Worm (Caenorhabditis elegans) whole organism, L1 larva: ENCODE data around the gene K10G4.5.

Source experiments
- C04F5.9 ChIP-seq: sonication (generic microtip); optimal IDR thresholded peaks from 2 replicates; lab custom pipeline; 2016; ENCODE audit warnings: missing genetic modification characterization, missing compliant biosample characterization
- C16A3.4 ChIP-seq: fragments of 150-350 bp; optimal IDR thresholded peaks from 2 replicates; lab custom pipeline; 2014; ENCODE audit warnings: missing biosample characterization, missing genetic modification characterization
- C34B4.2 ChIP-seq: sonication (generic microtip); optimal IDR thresholded peaks from 2 replicates; lab custom pipeline; 2017; ENCODE audit warnings: mild to moderate bottlenecking, missing genetic modification characterization, missing compliant biosample characterization
- F16B12.6 ChIP-seq: fragments of 150-350 bp; optimal IDR thresholded peaks from 2 replicates; lab custom pipeline; 2014; ENCODE audit warnings: missing biosample characterization, missing genetic modification characterization
- Y116A8C.19 ChIP-seq: sonication (generic microtip); optimal IDR thresholded peaks from 2 replicates; lab custom pipeline; 2016; ENCODE audit warnings: missing compliant biosample characterization, missing genetic modification characterization, borderline replicate concordance
- aha-1 ChIP-seq: fragments of 150-350 bp; optimal IDR thresholded peaks from 2 replicates; lab custom pipeline; 2014; ENCODE audit warnings: missing biosample characterization, missing genetic modification characterization
- ceh-63 ChIP-seq: fragments of 200-800 bp; sonication (Bioruptor generic); optimal IDR thresholded peaks from 2 replicates; lab custom pipeline; 2018; ENCODE audit warnings: mild to moderate bottlenecking, missing genetic modification characterization, missing compliant biosample characterization
- dpl-1 ChIP-seq, 3 experiments: fragments of 150-350 bp in 2 of 3; sonication (generic microtip) in 1 of 3; optimal IDR thresholded peaks; 2 replicates each; lab custom pipeline; 2014 to 2017; ENCODE audit warnings: missing biosample characterization in 3 of 3, missing genetic modification characterization in 3 of 3, missing genetic modification reagents in 3 of 3
- dsc-1 ChIP-seq: sonication (generic microtip); optimal IDR thresholded peaks from 2 replicates; lab custom pipeline; 2016; ENCODE audit warnings: mild to moderate bottlenecking, missing genetic modification characterization, missing compliant biosample characterization
- efl-1 ChIP-seq, 4 experiments: fragments of 150-350 bp; optimal IDR thresholded peaks in 3 of 4; peaks in 1 of 4; 1 replicate in 1 of 4; 2 replicates in 3 of 4; lab custom pipeline; 2014; ENCODE audit warnings: missing biosample characterization in 2 of 4, missing genetic modification characterization in 2 of 4, missing genetic modification reagents in 2 of 4
- efl-3 ChIP-seq: fragments of 200-800 bp; sonication (Bioruptor generic); optimal IDR thresholded peaks from 2 replicates; lab custom pipeline; 2018; ENCODE audit warnings: mild to moderate bottlenecking, missing genetic modification characterization, missing compliant biosample characterization
- ets-5 ChIP-seq: fragments of 200-800 bp; sonication (Bioruptor generic); IDR thresholded peaks from 2 replicates; pipeline ENCODE4 v1.3.6; 2022; ENCODE audit warnings: missing genetic modification characterization, missing compliant biosample characterization
- fkh-10 ChIP-seq: sonication (generic microtip); optimal IDR thresholded peaks from 2 replicates; lab custom pipeline; 2017; ENCODE audit warnings: missing biosample characterization, missing genetic modification reagents, missing genetic modification characterization
- fkh-4 ChIP-seq: sonication (generic microtip); optimal IDR thresholded peaks from 2 replicates; lab custom pipeline; 2016; ENCODE audit warnings: missing compliant biosample characterization, missing genetic modification characterization, borderline replicate concordance
- fos-1 ChIP-seq: fragments of 150-350 bp; optimal IDR thresholded peaks from 2 replicates; lab custom pipeline; 2014; ENCODE audit warnings: missing biosample characterization, missing genetic modification characterization
- grh-1 ChIP-seq: fragments of 200-800 bp; sonication (Bioruptor generic); IDR thresholded peaks from 2 replicates; pipeline ENCODE4 v1.3.6; 2022; ENCODE audit warnings: missing genetic modification reagents, missing genetic modification characterization, missing compliant biosample characterization
- hlh-17 ChIP-seq: fragments of 200-800 bp; sonication (Bioruptor generic); optimal IDR thresholded peaks from 2 replicates; lab custom pipeline; 2018; ENCODE audit warnings: missing genetic modification characterization, mild to moderate bottlenecking, missing compliant biosample characterization, moderate library complexity, borderline replicate concordance
- jun-1 ChIP-seq: fragments of 150-350 bp; optimal IDR thresholded peaks from 2 replicates; lab custom pipeline; 2014; ENCODE audit warnings: missing biosample characterization, missing genetic modification reagents, missing genetic modification characterization
- lin-14 ChIP-seq: fragments of 200-800 bp; sonication (Bioruptor generic); optimal IDR thresholded peaks from 2 replicates; lab custom pipeline; 2018; ENCODE audit warnings: mild to moderate bottlenecking, missing genetic modification characterization, moderate library complexity, missing compliant biosample characterization
- lin-15B ChIP-seq: fragments of 150-350 bp; sonication (generic microtip); optimal IDR thresholded peaks from 3 replicates; lab custom pipeline; 2014; ENCODE audit warnings: missing biosample characterization, missing genetic modification characterization
- lin-35 ChIP-seq, 2 experiments: fragments of 150-350 bp; optimal IDR thresholded peaks; 2 replicates each; lab custom pipeline; 2014; ENCODE audit warnings: missing biosample characterization in 2 of 2, missing genetic modification characterization in 2 of 2, missing genetic modification reagents in 2 of 2
- mdl-1 ChIP-seq, 2 experiments: fragments of 150-350 bp; optimal IDR thresholded peaks; 2 replicates each; lab custom pipeline; 2014 to 2017; ENCODE audit warnings: missing biosample characterization in 2 of 2, missing genetic modification characterization in 2 of 2, inconsistent platforms in 1 of 2
- mef-2 ChIP-seq: fragments of 150-350 bp; optimal IDR thresholded peaks from 2 replicates; lab custom pipeline; 2014; ENCODE audit warnings: missing biosample characterization, missing genetic modification characterization
- mep-1 ChIP-seq: fragments of 150-350 bp; optimal IDR thresholded peaks from 2 replicates; lab custom pipeline; 2014; ENCODE audit warnings: missing biosample characterization, missing genetic modification characterization
- nhr-20 ChIP-seq: sonication (generic microtip); optimal IDR thresholded peaks from 2 replicates; lab custom pipeline; 2016; ENCODE audit warnings: mild to moderate bottlenecking, missing genetic modification characterization, missing compliant biosample characterization
- nhr-237 ChIP-seq: fragments of 150-350 bp; optimal IDR thresholded peaks from 2 replicates; lab custom pipeline; 2014; ENCODE audit warnings: missing biosample characterization, missing genetic modification characterization
- nhr-71 ChIP-seq: sonication (generic microtip); optimal IDR thresholded peaks from 2 replicates; lab custom pipeline; 2016; ENCODE audit warnings: mild to moderate bottlenecking, missing genetic modification characterization, moderate library complexity, missing compliant biosample characterization
- pag-3 ChIP-seq: sonication (generic microtip); optimal IDR thresholded peaks from 2 replicates; lab custom pipeline; 2017; ENCODE audit warnings: missing genetic modification characterization, mild to moderate bottlenecking, missing compliant biosample characterization, antibody characterized with exemption, borderline replicate concordance; ENCODE audit not compliant: insufficient read depth
- pax-3 ChIP-seq: fragments of 200-800 bp; sonication (Bioruptor generic); optimal IDR thresholded peaks from 2 replicates; lab custom pipeline; 2018; ENCODE audit warnings: mild to moderate bottlenecking, missing genetic modification characterization, moderate library complexity, missing compliant biosample characterization
- snu-23 ChIP-seq: sonication (generic microtip); optimal IDR thresholded peaks from 2 replicates; lab custom pipeline; 2016; ENCODE audit warnings: missing genetic modification characterization, missing compliant biosample characterization
- sup-37 ChIP-seq: fragments of 200-800 bp; sonication (Bioruptor generic); optimal IDR thresholded peaks from 2 replicates; lab custom pipeline; 2018; ENCODE audit warnings: mild to moderate bottlenecking, missing genetic modification characterization, missing compliant biosample characterization
- swsn-7 ChIP-seq: sonication (generic microtip); optimal IDR thresholded peaks from 2 replicates; lab custom pipeline; 2016; ENCODE audit warnings: missing genetic modification characterization, missing compliant biosample characterization
- unc-130 ChIP-seq: fragments of 150-350 bp; optimal IDR thresholded peaks from 2 replicates; lab custom pipeline; 2017; ENCODE audit warnings: missing biosample characterization, missing genetic modification characterization, inconsistent platforms
- unc-30 ChIP-seq: sonication (generic microtip); optimal IDR thresholded peaks from 2 replicates; lab custom pipeline; 2017; ENCODE audit warnings: missing biosample characterization, missing genetic modification characterization
- xbp-1 ChIP-seq: sonication (generic microtip); optimal IDR thresholded peaks from 2 replicates; lab custom pipeline; 2016; ENCODE audit warnings: missing genetic modification characterization, missing compliant biosample characterization
- zip-4 ChIP-seq: fragments of 200-800 bp; sonication (Bioruptor generic); optimal IDR thresholded peaks from 2 replicates; lab custom pipeline; 2018; ENCODE audit warnings: mild to moderate bottlenecking, missing genetic modification characterization, moderate library complexity, missing compliant biosample characterization
- ztf-11 ChIP-seq, 2 experiments: sonication (generic microtip); optimal IDR thresholded peaks; 2 replicates each; lab custom pipeline; 2016 to 2017; ENCODE audit warnings: missing genetic modification characterization in 2 of 2, missing biosample characterization in 1 of 2, missing compliant biosample characterization in 1 of 2
- ztf-4 ChIP-seq: fragments of 150-350 bp; optimal IDR thresholded peaks from 2 replicates; lab custom pipeline; 2014; ENCODE audit warnings: missing biosample characterization, missing genetic modification characterization

K10G4.5 gene

ce11 chrV:17307926-17308325 lies 6.7 kb upstream of the K10G4.5 start:
- no peak for TF ChIP-seq lin-35 (GFP tag; optimal IDR thresholded peaks at IDR 0.05; lab: Kevin White, UChicago)
- TF ChIP-seq dpl-1 (GFP tag; optimal IDR thresholded peaks at IDR 0.05; lab: Kevin White, UChicago): peak in 1 of 3 experiments; percentile 18
- no peak for TF ChIP-seq efl-1 (optimal IDR thresholded peaks at IDR 0.05; lab: Kevin White, UChicago)
- peak in 1 of 2 experiments; percentile 34 for TF ChIP-seq efl-1 (GFP tag; optimal IDR thresholded peaks at IDR 0.05 in 1 of 2; lab: Kevin White, UChicago)

ce11 chrV:17303392-17303791 lies 2.1 kb upstream of the K10G4.5 start:
- TF ChIP-seq dsc-1 (tag; lab: Kevin White, UChicago) (no peak), unc-30 (no peak), xbp-1 (tag; lab: Kevin White, UChicago) (no peak), C34B4.2 (tag; lab: Kevin White, UChicago) (no peak), nhr-237 (tag; lab: Kevin White, UChicago) (no peak), pag-3 (no peak), lin-15B (no peak), lin-14 (GFP tag; lab: Kevin White, UChicago) (no peak), jun-1 (tag; lab: Kevin White, UChicago) (no peak), nhr-20 (tag; lab: Kevin White, UChicago) (no peak), grh-1 (GFP tag; lab: Robert Waterston, UW) (no peak), unc-130 (tag; lab: Kevin White, UChicago) (no peak), hlh-17 (GFP tag; lab: Kevin White, UChicago) (no peak), C04F5.9 (tag; lab: Kevin White, UChicago) (no peak), aha-1 (no peak)

ce11 chrV:17302754-17303153 lies 1.5 kb upstream of the K10G4.5 start, which contains the start of gene sri-70:
Gene sri-70 (plus strand): TSS chrV:17303054.
- TF ChIP-seq nhr-71 (tag; lab: Kevin White, UChicago): no peak
- TF ChIP-seq fkh-4 (tag; lab: Kevin White, UChicago): no peak
- TF ChIP-seq C34B4.2 (tag; lab: Kevin White, UChicago): no peak
- TF ChIP-seq mef-2 (tag; lab: Kevin White, UChicago): no peak
- no peak for TF ChIP-seq fkh-10 (GFP tag; lab: Kevin White, UChicago)
- no peak for TF ChIP-seq C04F5.9 (tag; lab: Kevin White, UChicago)
- TF ChIP-seq Y116A8C.19 (tag; lab: Kevin White, UChicago): no peak
- no peak for TF ChIP-seq pax-3 (tag; lab: Kevin White, UChicago)
- no peak for TF ChIP-seq efl-3 (GFP tag; lab: Kevin White, UChicago)
- TF ChIP-seq ztf-4 (tag; lab: Kevin White, UChicago): no peak
- TF ChIP-seq ceh-63 (GFP tag; lab: Kevin White, UChicago): no peak

- no peak for TF ChIP-seq lin-15B
- no peak for TF ChIP-seq ets-5 (GFP tag; lab: Robert Waterston, UW)
- no peak for TF ChIP-seq unc-130 (tag; lab: Kevin White, UChicago)
- no peak for TF ChIP-seq mep-1 (tag; lab: Kevin White, UChicago)
- TF ChIP-seq fkh-10 (GFP tag; lab: Kevin White, UChicago): no peak
- no peak for TF ChIP-seq swsn-7 (tag; lab: Kevin White, UChicago)
- TF ChIP-seq, all 84 proteins: peak for 0
These were observed 2.6 kb downstream of the K10G4.5 start for ce11 chrV:17298657-17299056.

- TF ChIP-seq Y116A8C.19 (tag; lab: Kevin White, UChicago) (no peak), fos-1 (tag; lab: Kevin White, UChicago) (no peak), mep-1 (tag; lab: Kevin White, UChicago) (no peak), F16B12.6 (no peak), zip-4 (no peak), grh-1 (GFP tag; lab: Robert Waterston, UW) (no peak), C04F5.9 (tag; lab: Kevin White, UChicago) (no peak), lin-35 (GFP tag; optimal IDR thresholded peaks at IDR 0.05; lab: Kevin White, UChicago) (no peak), snu-23 (GFP tag; lab: Kevin White, UChicago) (no peak), mdl-1 (tag; optimal IDR thresholded peaks at IDR 0.05; lab: Kevin White, UChicago) (no peak), sup-37 (no peak), ztf-11 (tag; optimal IDR thresholded peaks at IDR 0.05; lab: Kevin White, UChicago) (no peak), C16A3.4 (tag; lab: Kevin White, UChicago) (no peak)
These were observed 4.8 kb downstream of the K10G4.5 start for ce11 chrV:17296443-17296842.
